Worm (Caenorhabditis elegans) whole organism, late embryonic: ENCODE measurements around the gene snf-9.

Experiments
- K02D7.2 ChIP-seq: sonication (generic microtip); optimal IDR thresholded peaks from 2 replicates; lab custom pipeline; 2017; ENCODE audit warnings: mild to moderate bottlenecking, missing genetic modification characterization, missing compliant biosample characterization
- Y22D7AL.16 ChIP-seq: sonication (generic microtip); optimal IDR thresholded peaks from 2 replicates; lab custom pipeline; 2016; ENCODE audit warnings: missing genetic modification characterization, missing compliant biosample characterization
- ceh-24 ChIP-seq: sonication (generic microtip); optimal IDR thresholded peaks from 2 replicates; lab custom pipeline; 2016; ENCODE audit warnings: mild to moderate bottlenecking, missing genetic modification characterization, missing compliant biosample characterization
- ceh-31 ChIP-seq: sonication (generic microtip); optimal IDR thresholded peaks from 2 replicates; lab custom pipeline; 2016; ENCODE audit warnings: missing genetic modification characterization, missing compliant biosample characterization
- ceh-34 ChIP-seq: sonication (generic microtip); optimal IDR thresholded peaks from 2 replicates; lab custom pipeline; 2016; ENCODE audit warnings: mild to moderate bottlenecking, missing genetic modification characterization, missing compliant biosample characterization
- ceh-6 ChIP-seq: fragments of 200-800 bp; sonication (Bioruptor generic); optimal IDR thresholded peaks from 2 replicates; lab custom pipeline; 2018; ENCODE audit warnings: mild to moderate bottlenecking, missing genetic modification characterization, missing compliant biosample characterization
- ceh-9 ChIP-seq: sonication (generic microtip); optimal IDR thresholded peaks from 2 replicates; lab custom pipeline; 2016; ENCODE audit warnings: mild to moderate bottlenecking, missing genetic modification characterization, inconsistent platforms, missing compliant biosample characterization
- dve-1 ChIP-seq: sonication (generic microtip); optimal IDR thresholded peaks from 2 replicates; lab custom pipeline; 2017; ENCODE audit warnings: antibody characterized with exemption, mild to moderate bottlenecking, missing genetic modification characterization, missing compliant biosample characterization
- elt-4 ChIP-seq: sonication (generic microtip); optimal IDR thresholded peaks from 2 replicates; lab custom pipeline; 2016; ENCODE audit warnings: missing genetic modification characterization, missing compliant biosample characterization
- eyg-1 ChIP-seq: sonication (generic microtip); optimal IDR thresholded peaks from 2 replicates; lab custom pipeline; 2016; ENCODE audit warnings: missing genotype, missing genetic modification characterization, missing compliant biosample characterization
- gmeb-2 ChIP-seq: sonication (generic microtip); optimal IDR thresholded peaks from 2 replicates; lab custom pipeline; 2016; ENCODE audit warnings: missing genetic modification characterization, inconsistent platforms, missing compliant biosample characterization
- hlh-13 ChIP-seq: fragments of 200-800 bp; sonication (Bioruptor generic); optimal IDR thresholded peaks from 2 replicates; lab custom pipeline; 2018; ENCODE audit warnings: mild to moderate bottlenecking, missing genetic modification characterization, missing compliant biosample characterization
- hlh-15 ChIP-seq: sonication (generic microtip); optimal IDR thresholded peaks from 2 replicates; lab custom pipeline; 2016; ENCODE audit warnings: missing genetic modification characterization, missing compliant biosample characterization
- hlh-8 ChIP-seq: sonication (generic microtip); optimal IDR thresholded peaks from 2 replicates; lab custom pipeline; 2016; ENCODE audit warnings: missing genotype, missing genetic modification characterization, missing compliant biosample characterization
- lim-6 ChIP-seq: sonication (generic microtip); optimal IDR thresholded peaks from 2 replicates; lab custom pipeline; 2016; ENCODE audit warnings: missing genetic modification characterization, missing compliant biosample characterization
- mec-3 ChIP-seq: sonication (generic microtip); optimal IDR thresholded peaks from 2 replicates; lab custom pipeline; 2016; ENCODE audit warnings: borderline replicate concordance, missing genetic modification characterization, missing compliant biosample characterization
- pag-3 ChIP-seq: sonication (generic microtip); optimal IDR thresholded peaks from 2 replicates; lab custom pipeline; 2016; ENCODE audit warnings: missing compliant biosample characterization, missing genetic modification characterization, borderline replicate concordance
- pat-9 ChIP-seq: fragments of 200-800 bp; sonication (Bioruptor generic); optimal IDR thresholded peaks from 2 replicates; lab custom pipeline; 2018; ENCODE audit warnings: mild to moderate bottlenecking, missing genetic modification characterization, moderate library complexity, missing compliant biosample characterization
- pax-1 ChIP-seq: fragments of 150-350 bp; optimal IDR thresholded peaks from 2 replicates; lab custom pipeline; 2014; ENCODE audit warnings: missing biosample characterization, missing genetic modification characterization
- pros-1 ChIP-seq: fragments of 150-350 bp; optimal IDR thresholded peaks from 2 replicates; lab custom pipeline; 2014; ENCODE audit warnings: missing biosample characterization, missing genetic modification reagents, missing genetic modification characterization
- ref-2 ChIP-seq: sonication (generic microtip); optimal IDR thresholded peaks from 2 replicates; lab custom pipeline; 2016; ENCODE audit warnings: missing genetic modification characterization, missing compliant biosample characterization
- rnt-1 ChIP-seq: sonication (generic microtip); optimal IDR thresholded peaks from 2 replicates; lab custom pipeline; 2016; ENCODE audit warnings: missing genetic modification characterization, missing compliant biosample characterization
- sox-2 ChIP-seq: fragments of 200-800 bp; sonication (Bioruptor generic); IDR thresholded peaks from 2 replicates; pipeline ENCODE4 v1.3.6; 2022; ENCODE audit warnings: missing genetic modification reagents, missing genetic modification characterization, missing compliant biosample characterization
- syd-9 ChIP-seq: sonication (generic microtip); optimal IDR thresholded peaks from 2 replicates; lab custom pipeline; 2016; ENCODE audit warnings: mild to moderate bottlenecking, missing genetic modification characterization, moderate library complexity, missing compliant biosample characterization
- tbx-2 ChIP-seq: sonication (generic microtip); optimal IDR thresholded peaks from 2 replicates; lab custom pipeline; 2016; ENCODE audit warnings: missing genetic modification characterization, missing compliant biosample characterization
- ttx-3 ChIP-seq: sonication (generic microtip); optimal IDR thresholded peaks from 2 replicates; lab custom pipeline; 2016; ENCODE audit warnings: missing genetic modification reagents, missing genetic modification characterization, missing compliant biosample characterization
- unc-55 ChIP-seq: sonication (generic microtip); optimal IDR thresholded peaks from 2 replicates; lab custom pipeline; 2017; ENCODE audit warnings: missing biosample characterization, missing genetic modification reagents, missing genetic modification characterization
- ztf-16 ChIP-seq: sonication (generic microtip); optimal IDR thresholded peaks from 2 replicates; lab custom pipeline; 2017; ENCODE audit warnings: missing genetic modification characterization, missing compliant biosample characterization

Gene snf-9

DNA sequence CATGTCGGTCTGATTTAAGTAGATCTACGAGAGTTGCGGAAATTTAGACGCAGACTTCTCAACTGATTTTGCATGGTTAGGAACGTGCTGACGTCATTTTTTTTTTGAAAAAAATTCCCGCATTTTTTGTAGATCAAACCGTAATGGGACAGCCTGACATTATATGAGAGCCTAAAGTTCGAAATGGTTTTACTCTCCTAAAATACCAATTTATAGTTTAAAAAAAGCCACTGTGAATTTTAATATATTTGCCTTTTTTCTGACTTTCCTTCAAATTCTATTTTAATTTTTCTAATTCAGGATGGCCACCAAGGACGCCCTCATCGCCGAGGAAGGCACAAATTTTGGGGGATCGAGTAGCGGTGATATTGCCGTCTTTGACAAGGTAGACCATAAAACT is 42.9 kb upstream of the snf-9 start, which contains the start of gene atgp-1:
Gene atgp-1, plus strand, starts transcription at position 301 of the 400 bp plus-strand sequence.
- no peak for TF ChIP-seq rnt-1 (tag; lab: Kevin White, UChicago)
- TF ChIP-seq hlh-13 (GFP tag; lab: Kevin White, UChicago) = no peak
- no peak for TF ChIP-seq mec-3 (tag; lab: Kevin White, UChicago)
- TF ChIP-seq elt-4 (tag; lab: Kevin White, UChicago) = no peak
- TF ChIP-seq, all 69 proteins: peak for 0

DNA sequence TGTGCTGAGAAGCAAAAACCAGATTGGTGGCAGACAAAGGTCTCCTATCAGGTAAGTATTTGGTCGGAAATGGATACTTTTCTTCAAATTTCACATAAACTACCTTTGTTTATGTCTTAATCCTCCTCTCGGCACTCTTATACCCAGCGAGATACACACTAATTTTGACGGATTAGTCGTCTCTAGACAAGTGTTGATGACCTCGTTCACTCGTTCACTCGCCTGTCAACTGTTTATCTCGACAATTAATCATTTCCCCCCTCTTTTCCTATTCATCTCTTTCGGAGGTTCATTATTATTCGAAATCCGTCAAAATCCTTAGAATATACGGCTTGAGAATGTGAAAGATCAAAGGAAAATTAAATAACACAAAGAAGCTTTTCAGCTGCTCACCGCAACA is 42.2 kb upstream of the snf-9 start:
- peak; percentile 98 for TF ChIP-seq unc-55 (GFP tag; lab: Kevin White, UChicago)
- TF ChIP-seq ref-2 (tag; lab: Kevin White, UChicago) = no peak
- no peak for TF ChIP-seq ceh-9

DNA sequence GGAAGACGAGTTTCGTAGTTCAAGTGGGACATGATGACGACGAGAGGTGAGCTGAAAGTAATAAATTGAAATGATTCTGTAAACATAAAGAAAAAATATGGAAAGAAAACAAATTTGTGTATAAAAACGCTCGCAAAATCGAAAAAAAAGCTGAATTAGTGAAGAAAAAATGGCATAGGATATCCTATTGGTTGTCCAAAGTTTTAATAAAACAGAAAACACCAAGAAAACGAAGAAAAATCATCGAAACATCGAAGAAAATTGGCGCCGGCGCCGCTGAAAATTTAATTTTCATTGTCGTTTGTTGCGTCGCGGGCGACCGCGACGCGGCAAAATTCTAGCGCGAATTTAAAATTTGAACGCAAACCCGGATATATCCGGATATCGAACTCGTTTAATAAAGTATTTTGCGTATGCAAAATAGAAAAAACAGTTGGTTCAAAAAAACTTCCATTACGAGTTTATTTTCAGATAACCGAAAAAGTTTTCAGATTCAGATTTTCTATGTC is 38.3 kb upstream of the snf-9 start, which contains the start of gene gln-5:
Gene gln-5, minus strand, starts transcription at position 51 of the 509 bp plus-strand sequence.
- no peak for TF ChIP-seq unc-55 (GFP tag; lab: Kevin White, UChicago)
- TF ChIP-seq ttx-3 (tag; lab: Kevin White, UChicago) = no peak
- no peak for TF ChIP-seq Y22D7AL.16 (tag; lab: Kevin White, UChicago)
- TF ChIP-seq gmeb-2 (tag; lab: Kevin White, UChicago) = no peak
- no peak for TF ChIP-seq sox-2 (GFP tag; lab: Robert Waterston, UW)
- TF ChIP-seq dve-1 = no peak
- no peak for TF ChIP-seq hlh-8
- no peak for TF ChIP-seq lim-6 (tag; lab: Kevin White, UChicago)
- no peak for TF ChIP-seq K02D7.2 (tag; lab: Kevin White, UChicago)
- TF ChIP-seq hlh-15 (tag; lab: Kevin White, UChicago) = no peak
- TF ChIP-seq ceh-24 (tag; lab: Kevin White, UChicago) = no peak
- TF ChIP-seq hlh-13 (GFP tag; lab: Kevin White, UChicago) = no peak
- TF ChIP-seq pag-3 (tag; lab: Kevin White, UChicago) = no peak
- TF ChIP-seq tbx-2 (tag; lab: Kevin White, UChicago) = no peak
- TF ChIP-seq eyg-1 (tag; lab: Kevin White, UChicago) = no peak

DNA sequence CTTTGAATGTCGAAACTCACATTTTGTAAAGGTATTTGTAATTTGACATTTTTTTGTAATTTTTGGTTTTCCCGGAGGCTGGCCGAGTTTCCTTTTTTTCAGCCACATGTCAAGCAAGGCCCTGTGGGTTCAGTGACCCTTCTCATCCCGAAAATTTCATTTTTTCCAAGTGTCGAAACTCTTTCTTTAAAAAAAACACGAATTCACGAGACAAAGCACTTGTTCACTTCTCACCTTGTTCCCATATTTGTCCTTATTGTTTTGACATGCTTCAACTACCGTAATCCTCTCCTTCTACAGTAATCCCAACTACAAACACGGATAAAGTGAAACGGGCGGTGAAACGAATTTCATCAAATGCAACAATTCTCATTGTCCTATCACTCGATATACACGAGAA is 36.7 kb upstream of the snf-9 start, which contains the start of gene lhfp-4:
Gene lhfp-4, plus strand, starts transcription at position 301 of the 400 bp plus-strand sequence.
- TF ChIP-seq pros-1 = no peak
- peak; percentile 90 for TF ChIP-seq pax-1 (tag; lab: Kevin White, UChicago)

DNA sequence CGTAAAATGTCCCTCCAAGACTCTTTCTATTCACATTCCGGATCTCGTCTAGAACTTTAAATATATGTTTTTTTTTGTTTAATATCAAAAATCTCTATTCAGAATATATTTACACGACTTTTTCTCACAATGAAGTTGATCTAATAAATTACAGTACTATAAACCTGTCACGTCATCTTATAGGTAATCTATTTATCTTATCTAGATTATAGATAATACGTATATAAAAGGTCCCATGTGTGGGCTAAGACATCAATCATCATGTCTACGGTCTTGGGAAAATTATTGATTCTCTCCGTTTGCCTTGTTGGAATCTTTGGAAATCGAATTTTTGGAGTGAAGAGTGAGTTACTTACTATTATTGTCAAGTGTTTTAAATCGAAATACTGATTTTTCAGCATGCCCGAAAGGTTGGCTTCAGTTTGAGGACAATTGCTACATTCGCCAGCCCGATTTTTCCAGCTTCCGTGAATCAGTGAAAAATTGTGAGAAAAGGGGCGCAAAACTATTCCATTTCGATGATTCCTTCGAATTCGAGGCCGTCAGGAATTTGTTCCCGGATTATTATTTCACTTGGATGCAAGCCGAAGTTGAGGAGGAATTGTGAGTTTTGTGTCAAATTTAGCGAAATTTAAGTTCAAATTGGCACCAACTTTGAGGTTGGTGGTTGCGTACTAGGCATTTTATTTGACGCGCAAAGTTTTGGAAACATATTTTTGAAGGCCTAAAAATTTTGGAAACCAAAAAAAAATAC is 35.1 kb upstream of the snf-9 start, which contains the start of gene clec-196:
Gene clec-196, plus strand, starts transcription at position 252 of the 754 bp plus-strand sequence.
- TF ChIP-seq mec-3 (tag; lab: Kevin White, UChicago) (no peak), unc-55 (GFP tag; lab: Kevin White, UChicago) (peak; percentile 74)
- TF ChIP-seq, all 69 proteins: peak for 1

DNA sequence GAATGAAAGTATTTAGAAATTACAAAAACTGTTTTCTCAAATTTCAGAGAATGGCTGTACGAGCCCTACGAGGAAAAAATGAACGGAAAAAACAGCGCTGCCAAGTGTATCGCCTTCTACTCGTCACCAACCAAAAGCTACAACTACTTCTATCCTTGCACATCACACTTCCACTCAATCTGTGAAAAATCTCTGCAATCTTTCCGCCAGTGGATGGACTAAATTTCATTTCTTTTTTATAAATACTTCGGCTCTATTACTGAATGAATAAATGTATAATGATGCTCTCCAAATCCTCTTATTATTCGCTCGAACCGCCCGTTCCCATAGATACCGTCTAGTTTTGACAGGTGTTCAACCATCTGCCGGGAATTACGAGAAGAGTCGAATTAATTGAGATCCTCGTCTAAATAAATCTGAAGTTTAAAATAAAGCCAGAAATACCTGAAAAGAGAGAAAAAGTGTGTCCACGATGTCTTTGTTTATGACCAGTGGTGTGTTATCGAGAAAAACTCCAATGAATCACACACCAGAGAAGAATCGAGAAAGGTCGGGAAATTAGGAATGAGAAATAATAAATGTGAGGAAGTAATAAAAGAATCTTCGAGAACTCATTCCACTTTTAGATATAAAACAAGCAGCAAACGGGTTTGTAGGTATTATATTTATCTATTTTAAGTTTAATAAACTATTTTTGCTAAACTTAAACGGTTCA is 34.3 kb upstream of the snf-9 start:
- TF ChIP-seq ztf-16 (tag; lab: Kevin White, UChicago) = no peak
- no peak for TF ChIP-seq Y22D7AL.16 (tag; lab: Kevin White, UChicago)
- TF ChIP-seq ceh-6 = no peak
- no peak for TF ChIP-seq tbx-2 (tag; lab: Kevin White, UChicago)
- TF ChIP-seq ceh-31 = no peak
- no peak for TF ChIP-seq pat-9
- no peak for TF ChIP-seq ceh-34 (tag; lab: Kevin White, UChicago)
- no peak for TF ChIP-seq syd-9 (tag; lab: Kevin White, UChicago)
